Worm (Caenorhabditis elegans): ENCODE results near the gene clec-36.

- no peak for TF ChIP-seq pha-4 (tag; optimal IDR thresholded peaks at IDR 0.05)
- TF ChIP-seq attf-5 (GFP tag; optimal IDR thresholded peaks at IDR 0.05): no peak
- TF ChIP-seq nfya-1 (tag; optimal IDR thresholded peaks at IDR 0.05; ENCODE audit: borderline replicate concordance, insufficient read depth): no peak
- no peak for TF ChIP-seq lsy-27 (tag; optimal IDR thresholded peaks at IDR 0.05; ENCODE audit: borderline replicate concordance, insufficient read depth)
- TF ChIP-seq F37B4.10 (GFP tag; IDR thresholded peaks at IDR 0.05): no peak
- no peak for TF ChIP-seq ztf-18 (tag; optimal IDR thresholded peaks at IDR 0.05)
Observed at ce11 chrV:16853956-16854683, 5.7 kb upstream of the clec-36 start, which contains the start of the genes clec-35 and clec-27.

Data from whole organism, young adult.